Fruit fly (Drosophila melanogaster) whole organism, embryonic: ENCODE results near the gene CG18596.

Experiments
- CG12219 ChIP-seq: fragments of 200-800 bp; sonication (Bioruptor generic); optimal IDR thresholded peaks from 3 replicates; lab custom pipeline; 2018; ENCODE audit warnings: missing biosample characterization, mild to moderate bottlenecking, missing genetic modification characterization
- CG13424 ChIP-seq: fragments of 200-800 bp; sonication (Bioruptor generic); optimal IDR thresholded peaks from 2 replicates; lab custom pipeline; 2019; ENCODE audit warnings: missing biosample characterization, mild to moderate bottlenecking, missing genetic modification characterization, moderate library complexity
- CG15011 ChIP-seq: fragments of 200-800 bp; sonication (Bioruptor generic); optimal IDR thresholded peaks from 3 replicates; lab custom pipeline; 2018; ENCODE audit warnings: missing biosample characterization, mild to moderate bottlenecking, missing genetic modification characterization
- CG1529 ChIP-seq: fragments of 200-800 bp; sonication (Bioruptor generic); optimal IDR thresholded peaks from 3 replicates; lab custom pipeline; 2018; ENCODE audit warnings: missing biosample characterization, missing genetic modification characterization
- CG15696 ChIP-seq: fragments of 200-800 bp; sonication (Bioruptor generic); optimal IDR thresholded peaks from 2 replicates; lab custom pipeline; 2019; ENCODE audit warnings: missing biosample characterization, mild to moderate bottlenecking, missing genetic modification characterization, moderate library complexity
- CG17568 ChIP-seq: fragments of 200-800 bp; sonication (Bioruptor generic); optimal IDR thresholded peaks from 2 replicates; lab custom pipeline; 2018; ENCODE audit warnings: missing biosample characterization, mild to moderate bottlenecking, missing genetic modification characterization, moderate library complexity
- CG17912 ChIP-seq: fragments of 200-800 bp; sonication (Bioruptor generic); optimal IDR thresholded peaks from 2 replicates; lab custom pipeline; 2018; ENCODE audit warnings: missing biosample characterization, mild to moderate bottlenecking, missing genetic modification characterization
- CG1792 ChIP-seq: fragments of 200-800 bp; sonication (Bioruptor generic); optimal IDR thresholded peaks from 2 replicates; lab custom pipeline; 2016; ENCODE audit warnings: missing biosample characterization, missing genetic modification characterization
- CG1832 ChIP-seq: fragments of 200-800 bp; sonication (Bioruptor generic); optimal IDR thresholded peaks from 2 replicates; lab custom pipeline; 2017; ENCODE audit warnings: missing biosample characterization, mild to moderate bottlenecking, missing genetic modification characterization, inconsistent platforms
- CG18619 ChIP-seq: fragments of 200-800 bp; sonication (Bioruptor generic); optimal IDR thresholded peaks from 3 replicates; lab custom pipeline; 2017; ENCODE audit warnings: missing biosample characterization, mild to moderate bottlenecking, missing genetic modification characterization
- CG2678 ChIP-seq: fragments of 200-800 bp; sonication (Bioruptor generic); optimal IDR thresholded peaks from 3 replicates; lab custom pipeline; 2019; ENCODE audit warnings: missing biosample characterization, mild to moderate bottlenecking, missing genetic modification characterization, moderate library complexity
- CG30431 ChIP-seq: fragments of 200-800 bp; sonication (Bioruptor generic); optimal IDR thresholded peaks from 2 replicates; lab custom pipeline; 2017; ENCODE audit warnings: missing biosample characterization, missing genetic modification characterization
- CG32767 ChIP-seq: fragments of 200-800 bp; sonication (Bioruptor generic); IDR thresholded peaks from 2 replicates; pipeline ENCODE4 v1.3.6; 2022; ENCODE audit warnings: missing biosample characterization, missing genetic modification characterization
- CG3281 ChIP-seq: fragments of 200-800 bp; sonication (Bioruptor generic); optimal IDR thresholded peaks from 3 replicates; lab custom pipeline; 2017; ENCODE audit warnings: missing biosample characterization, mild to moderate bottlenecking, missing genetic modification characterization
- CG33213 ChIP-seq: fragments of 200-800 bp; sonication (Bioruptor generic); optimal IDR thresholded peaks from 3 replicates; lab custom pipeline; 2016; ENCODE audit warnings: missing biosample characterization, missing genetic modification characterization
- CG4282 ChIP-seq: fragments of 200-800 bp; sonication (Bioruptor generic); optimal IDR thresholded peaks from 2 replicates; lab custom pipeline; 2016; ENCODE audit warnings: missing biosample characterization, missing genetic modification characterization
- CG4328 ChIP-seq: fragments of 200-800 bp; sonication (Bioruptor generic); optimal IDR thresholded peaks from 3 replicates; lab custom pipeline; 2017; ENCODE audit warnings: missing biosample characterization, missing genetic modification reagents, missing genetic modification characterization
- CG7745 ChIP-seq: fragments of 200-800 bp; sonication (Bioruptor generic); optimal IDR thresholded peaks from 2 replicates; lab custom pipeline; 2018; ENCODE audit warnings: missing biosample characterization, mild to moderate bottlenecking, missing genetic modification characterization, moderate library complexity
- CG7839 ChIP-seq: fragments of 200-800 bp; sonication (Bioruptor generic); optimal IDR thresholded peaks from 3 replicates; lab custom pipeline; 2018; ENCODE audit warnings: missing biosample characterization, mild to moderate bottlenecking, missing genetic modification characterization, moderate library complexity
- CG7928 ChIP-seq: fragments of 200-800 bp; sonication (Bioruptor generic); optimal IDR thresholded peaks from 2 replicates; lab custom pipeline; 2017; ENCODE audit warnings: missing biosample characterization, mild to moderate bottlenecking, missing genetic modification characterization
- CG7963 ChIP-seq: fragments of 200-800 bp; sonication (Bioruptor generic); IDR thresholded peaks from 3 replicates; pipeline ENCODE4 v1.3.6; 2022; ENCODE audit warnings: missing biosample characterization, missing genetic modification characterization; ENCODE audit not compliant: partially characterized antibody
- CG9727 ChIP-seq: fragments of 200-800 bp; sonication (Bioruptor generic); optimal IDR thresholded peaks from 3 replicates; lab custom pipeline; 2017; ENCODE audit warnings: missing biosample characterization, mild to moderate bottlenecking, missing genetic modification characterization
- CkIIα-i1 ChIP-seq: fragments of 200-800 bp; sonication (Bioruptor generic); IDR thresholded peaks from 2 replicates; pipeline ENCODE4 v1.3.6; 2022; ENCODE audit warnings: missing biosample characterization, missing genetic modification characterization
- D19B ChIP-seq: fragments of 200-800 bp; sonication (Bioruptor generic); optimal IDR thresholded peaks from 2 replicates; lab custom pipeline; 2017; ENCODE audit warnings: missing biosample characterization, mild to moderate bottlenecking, missing genetic modification characterization
- Dfd ChIP-seq, 2 experiments: fragments of >200 bp; optimal IDR thresholded peaks; 2 replicates each; lab custom pipeline; 2017; ENCODE audit warnings: missing biosample characterization in 2 of 2, missing genetic modification characterization in 2 of 2
- Dll ChIP-seq: fragments of 200-800 bp; sonication (Bioruptor generic); IDR thresholded peaks from 4 replicates; pipeline ENCODE4 v1.3.6; 2022; ENCODE audit warnings: missing biosample characterization, missing genetic modification characterization; ENCODE audit not compliant: partially characterized antibody
- Hmr ChIP-seq: fragments of 200-800 bp; sonication (Bioruptor generic); optimal IDR thresholded peaks from 3 replicates; lab custom pipeline; 2017; ENCODE audit warnings: mild to moderate bottlenecking, missing biosample characterization, missing genetic modification reagents, missing genetic modification characterization
- MTF-1 ChIP-seq: fragments of 200-800 bp; sonication (Bioruptor generic); optimal IDR thresholded peaks from 2 replicates; lab custom pipeline; 2018; ENCODE audit warnings: missing biosample characterization, mild to moderate bottlenecking, missing genetic modification characterization, borderline replicate concordance
- Mad ChIP-seq: fragments of 200-800 bp; sonication (Bioruptor generic); optimal IDR thresholded peaks from 2 replicates; lab custom pipeline; 2016; ENCODE audit warnings: missing biosample characterization, missing genetic modification characterization
- Med ChIP-seq: fragments of 200-800 bp; sonication (Bioruptor generic); peaks from one replicate; lab custom pipeline; 2016; ENCODE audit warnings: missing biosample characterization, missing genetic modification characterization, mild to moderate bottlenecking, inconsistent platforms, moderate library complexity
- NfI ChIP-seq: fragments of 200-800 bp; sonication (Bioruptor generic); optimal IDR thresholded peaks from 3 replicates; lab custom pipeline; 2018; ENCODE audit warnings: missing biosample characterization, mild to moderate bottlenecking, missing genetic modification characterization, moderate library complexity
- Opbp ChIP-seq: fragments of 200-800 bp; sonication (Bioruptor generic); IDR thresholded peaks from 3 replicates; pipeline ENCODE4 v1.3.6; 2022; ENCODE audit warnings: missing biosample characterization, missing genetic modification characterization; ENCODE audit not compliant: partially characterized antibody
- Xrp1 ChIP-seq: fragments of 200-800 bp; sonication (Bioruptor generic); IDR thresholded peaks from 2 replicates; pipeline ENCODE4 v1.3.6; 2022; ENCODE audit warnings: missing biosample characterization, missing genetic modification characterization
- ac ChIP-seq: fragments of 200-800 bp; sonication (Bioruptor generic); optimal IDR thresholded peaks from 3 replicates; lab custom pipeline; 2017; ENCODE audit warnings: missing biosample characterization, mild to moderate bottlenecking, missing genetic modification characterization
- amos ChIP-seq: fragments of 200-800 bp; sonication (Bioruptor generic); IDR thresholded peaks from 2 replicates; pipeline ENCODE4 v1.3.6; 2022; ENCODE audit warnings: missing biosample characterization, missing genetic modification characterization; ENCODE audit not compliant: partially characterized antibody
- az2 ChIP-seq: fragments of 200-800 bp; sonication (Bioruptor generic); optimal IDR thresholded peaks from 3 replicates; lab custom pipeline; 2016; ENCODE audit warnings: missing biosample characterization, missing genetic modification characterization
- br ChIP-seq: fragments of >200 bp; optimal IDR thresholded peaks from 2 replicates; lab custom pipeline; 2017
- caup ChIP-seq: fragments of 200-800 bp; sonication (Bioruptor generic); optimal IDR thresholded peaks from 3 replicates; lab custom pipeline; 2017; ENCODE audit warnings: missing biosample characterization, mild to moderate bottlenecking, missing genetic modification characterization, moderate library complexity; ENCODE audit not compliant: severe bottlenecking
- corto ChIP-seq: fragments of 200-800 bp; sonication (Bioruptor generic); optimal IDR thresholded peaks from 2 replicates; lab custom pipeline; 2016; ENCODE audit warnings: missing biosample characterization, mild to moderate bottlenecking, missing genetic modification characterization, moderate library complexity
- cwo ChIP-seq: fragments of 200-800 bp; sonication (Bioruptor generic); optimal IDR thresholded peaks from 3 replicates; lab custom pipeline; 2017; ENCODE audit warnings: missing biosample characterization, missing genetic modification characterization, mild to moderate bottlenecking, moderate library complexity, missing genetic modification reagents
- en ChIP-seq: fragments of 200-800 bp; sonication (Bioruptor generic); optimal IDR thresholded peaks from 2 replicates; lab custom pipeline; 2016; ENCODE audit warnings: missing biosample characterization, missing genetic modification characterization
- fd64A ChIP-seq: fragments of 200-800 bp; sonication (Bioruptor generic); optimal IDR thresholded peaks from 3 replicates; lab custom pipeline; 2018; ENCODE audit warnings: missing biosample characterization, mild to moderate bottlenecking, missing genetic modification characterization
- fd96Cb ChIP-seq: fragments of 200-800 bp; sonication (Bioruptor generic); optimal IDR thresholded peaks from 2 replicates; lab custom pipeline; 2018; ENCODE audit warnings: missing biosample characterization, mild to moderate bottlenecking, missing genetic modification characterization, moderate library complexity
- ken ChIP-seq: fragments of 200-800 bp; sonication (Bioruptor generic); IDR thresholded peaks from 3 replicates; pipeline ENCODE4 v1.3.6; 2022; ENCODE audit warnings: missing biosample characterization, missing genetic modification characterization
- maf-S ChIP-seq: fragments of 200-800 bp; sonication (Bioruptor generic); optimal IDR thresholded peaks from 2 replicates; lab custom pipeline; 2016; ENCODE audit warnings: missing biosample characterization, missing genetic modification characterization
- onecut ChIP-seq: fragments of 200-800 bp; sonication (Bioruptor generic); IDR thresholded peaks from 2 replicates; pipeline ENCODE4 v1.3.6; 2022; ENCODE audit warnings: missing biosample characterization, missing genetic modification characterization
- pb ChIP-seq: fragments of 200-800 bp; sonication (Bioruptor generic); optimal IDR thresholded peaks from 3 replicates; lab custom pipeline; 2016; ENCODE audit warnings: missing biosample characterization, missing genetic modification characterization
- sisA ChIP-seq: fragments of 200-800 bp; sonication (Bioruptor generic); IDR thresholded peaks from 2 replicates; pipeline ENCODE4 v1.3.6; 2022; ENCODE audit warnings: missing biosample characterization, missing genetic modification characterization
- trem ChIP-seq: fragments of 200-800 bp; optimal IDR thresholded peaks from 3 replicates; lab custom pipeline; 2019; ENCODE audit warnings: missing biosample characterization, mild to moderate bottlenecking, missing genetic modification characterization, moderate library complexity
- usp ChIP-seq: fragments of >200 bp; optimal IDR thresholded peaks from 2 replicates; lab custom pipeline; 2017; ENCODE audit warnings: missing biosample characterization, missing genetic modification characterization
- wor ChIP-seq: fragments of 200-800 bp; sonication (Bioruptor generic); IDR thresholded peaks from 2 replicates; pipeline ENCODE4 v1.3.6; 2022; ENCODE audit warnings: missing biosample characterization, missing genetic modification characterization

CG18596 gene

dm6 chr3R:22368777-22369214 lies 6.9 kb upstream of the CG18596 start (continued):
- TF ChIP-seq CG1529 (GFP tag; lab: Kevin White, UChicago) (no peak), br (lab: Kevin White, UChicago) (no peak), ken (GFP tag; lab: Robert Waterston, UW) (peak; percentile 76), CG2678 (tag; lab: Kevin White, UChicago) (peak; percentile 79), CG7928 (no peak), az2 (peak; percentile 52), fd64A (no peak), CG7963 (GFP tag; lab: Robert Waterston, UW) (no peak), caup (GFP tag; lab: Kevin White, UChicago) (peak; percentile 66), Med (GFP tag; lab: Kevin White, UChicago) (peak; percentile 79), CG33213 (GFP tag; lab: Kevin White, UChicago) (no peak), CG4328 (peak; percentile 46), CG12219 (GFP tag; lab: Kevin White, UChicago) (no peak), CG18619 (peak; percentile 69), CG4282 (GFP tag; lab: Kevin White, UChicago) (no peak), ac (GFP tag; lab: Kevin White, UChicago) (no peak), Dfd (GFP tag; optimal IDR thresholded peaks at IDR 0.05; lab: Kevin White, UChicago) (no peak), CG15011 (peak; percentile 57), fd96Cb (tag; lab: Kevin White, UChicago) (peak; percentile 41), CkIIα-i1 (GFP tag; lab: Robert Waterston, UW) (no peak), CG30431 (no peak), CG7745 (tag; lab: Kevin White, UChicago) (no peak), Xrp1 (GFP tag; lab: Robert Waterston, UW) (no peak; the same call in 1 of the 2 replicates), D19B (peak; percentile 94), usp (GFP tag; lab: Kevin White, UChicago) (no peak), CG15696 (tag; lab: Kevin White, UChicago) (peak; percentile 29), trem (tag; lab: Kevin White, UChicago) (no peak), cwo (GFP tag; lab: Kevin White, UChicago) (peak; percentile 55), Opbp (no peak), CG1792 (no peak), maf-S (GFP tag; lab: Kevin White, UChicago) (no peak), Dll (GFP tag; lab: Robert Waterston, UW) (no peak), wor (GFP tag; lab: Robert Waterston, UW) (peak; percentile 51), CG32767 (GFP tag; lab: Robert Waterston, UW) (peak; percentile 60), CG17568 (GFP tag; lab: Kevin White, UChicago) (no peak), pb (GFP tag; lab: Kevin White, UChicago) (peak; percentile 12), Mad (GFP tag; lab: Kevin White, UChicago) (no peak), CG17912 (GFP tag; lab: Kevin White, UChicago) (no peak), onecut (GFP tag; lab: Robert Waterston, UW) (peak; percentile 38; the same call in 1 of the 2 replicates), CG13424 (peak; percentile 65), CG7839 (tag; lab: Kevin White, UChicago) (peak; percentile 80), Hmr (GFP tag; lab: Kevin White, UChicago) (peak; percentile 85), amos (GFP tag; lab: Robert Waterston, UW) (no peak), sisA (GFP tag; lab: Robert Waterston, UW) (peak; percentile 71), CG3281 (GFP tag; lab: Kevin White, UChicago) (peak; percentile 69), NfI (GFP tag; lab: Kevin White, UChicago) (peak; percentile 52), en (GFP tag; lab: Kevin White, UChicago) (no peak), CG9727 (GFP tag; lab: Kevin White, UChicago) (peak; percentile 74), corto (GFP tag; lab: Kevin White, UChicago) (peak; percentile 69), CG1832 (GFP tag; lab: Kevin White, UChicago) (no peak), MTF-1 (no peak)
